Fruit fly (Drosophila melanogaster): ENCODE results near the gene Rlip.
A peak's percentile ranks its signal among the peaks of the same experiment; 100 is the strongest.

Rlip gene

DNA sequence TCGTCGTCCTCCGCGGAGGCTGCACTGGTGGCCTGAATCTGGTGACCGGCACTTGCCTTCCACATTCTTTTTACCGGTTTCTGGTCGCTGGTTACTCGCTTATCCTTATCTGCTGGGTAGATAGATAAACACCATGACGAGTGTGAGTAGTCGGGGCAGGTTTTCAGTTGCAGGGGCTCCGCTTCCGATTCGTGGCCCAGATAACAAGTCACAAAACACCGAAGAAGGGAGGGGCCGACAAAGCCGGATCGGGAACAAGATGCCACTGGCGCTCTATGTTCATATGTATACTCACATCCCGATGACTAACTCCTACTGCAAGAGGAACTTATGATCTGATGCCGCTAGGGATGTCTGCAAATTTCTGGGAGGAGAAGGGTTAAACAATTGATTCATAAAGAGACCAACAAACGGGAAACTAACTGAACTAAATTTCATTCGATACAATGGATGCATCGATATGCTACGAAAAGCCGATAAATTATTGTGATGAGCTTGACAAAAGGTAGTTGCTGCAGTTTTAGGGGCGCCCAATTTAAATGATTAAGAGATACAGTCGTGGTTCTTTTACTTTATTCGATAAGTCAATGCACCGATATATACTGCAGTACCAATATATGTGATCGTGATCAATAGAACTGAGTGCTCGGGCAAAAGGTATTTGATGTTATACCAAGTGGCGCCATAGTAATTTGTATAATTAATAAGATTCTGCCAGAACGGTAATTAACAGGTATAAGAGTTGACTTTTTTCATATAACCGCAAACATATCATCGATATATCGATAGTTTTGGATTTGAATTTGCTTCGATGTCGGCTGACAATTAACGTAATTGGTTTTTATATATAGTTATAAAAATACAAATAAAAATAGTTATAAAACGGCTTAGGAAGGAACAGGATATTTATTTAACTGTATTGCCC is 46.8 kb downstream of the Rlip start, which contains the start of gene Cortactin (continued):
- TF ChIP-seq HmgD (GFP tag; optimal IDR thresholded peaks at IDR 0.05) (peak; percentile 52), CG12155 (GFP tag; optimal IDR thresholded peaks at IDR 0.05) (peak; percentile 57), chm (GFP tag; IDR thresholded peaks at IDR 0.05) (peak; percentile 34; the same call in 1 of the 2 replicates), Bgb (GFP tag; IDR thresholded peaks at IDR 0.05; ENCODE audit: partially characterized antibody) (peak; percentile 94), Hr3 (GFP tag; optimal IDR thresholded peaks at IDR 0.05) (peak; percentile 5), bowl (GFP tag; IDR thresholded peaks at IDR 0.05) (no peak), Nf-YC (tag; optimal IDR thresholded peaks at IDR 0.05) (peak; percentile 58), ara (GFP tag; IDR thresholded peaks at IDR 0.05) (no peak), CG10267 (tag; optimal IDR thresholded peaks at IDR 0.05) (peak; percentile 33), CG2712 (tag; optimal IDR thresholded peaks at IDR 0.05) (peak; percentile 46), row (GFP tag; IDR thresholded peaks at IDR 0.05) (peak; percentile 58), CG18599 (GFP tag; optimal IDR thresholded peaks at IDR 0.05) (no peak), CG15514 (GFP tag; optimal IDR thresholded peaks at IDR 0.05) (peak; percentile 62), CG17912 (GFP tag; optimal IDR thresholded peaks at IDR 0.05) (peak; percentile 34), lilli (GFP tag; optimal IDR thresholded peaks at IDR 0.05) (no peak), bigmax (GFP tag; optimal IDR thresholded peaks at IDR 0.05) (peak; percentile 4), CG18764 (GFP tag; optimal IDR thresholded peaks at IDR 0.05) (no peak), CG4617 (GFP tag; optimal IDR thresholded peaks at IDR 0.05; ENCODE audit: borderline replicate concordance) (peak; percentile 61), tll (GFP tag; optimal IDR thresholded peaks at IDR 0.05) (peak in 1 of 2 experiments; percentile 37), MESR4 (GFP tag; optimal IDR thresholded peaks at IDR 0.05) (peak; percentile 90), gfzf (GFP tag; optimal IDR thresholded peaks at IDR 0.05) (peak; percentile 63), Eip74EF (GFP tag; optimal IDR thresholded peaks at IDR 0.05) (peak in 1 of 2 experiments; percentile 9), zen2 (GFP tag; IDR thresholded peaks at IDR 0.05; ENCODE audit: partially characterized antibody) (peak; percentile 93), CG18619 (GFP tag; optimal IDR thresholded peaks at IDR 0.05) (no peak), CG13123 (GFP tag; optimal IDR thresholded peaks at IDR 0.05) (no peak), Scr (GFP tag; IDR thresholded peaks at IDR 0.05; ENCODE audit: partially characterized antibody) (peak; percentile 87), tna (GFP tag; IDR thresholded peaks at IDR 0.05; ENCODE audit: partially characterized antibody) (peak; percentile 91), mirr (GFP tag; optimal IDR thresholded peaks at IDR 0.05) (peak; percentile 9), Optix (GFP tag; IDR thresholded peaks at IDR 0.05) (no peak), CG14710 (tag; optimal IDR thresholded peaks at IDR 0.05) (peak; percentile 11), CG31224 (GFP tag; IDR thresholded peaks at IDR 0.05) (no peak), rib (GFP tag; IDR thresholded peaks at IDR 0.05) (0 out of 2 replicates have a peak, but pooled peaks have one; percentile 15), pho (GFP tag; optimal IDR thresholded peaks at IDR 0.05) (no peak), CG3847 (GFP tag; IDR thresholded peaks at IDR 0.05) (peak; percentile 25; the same call in 1 of the 2 replicates), Lhr (GFP tag; optimal IDR thresholded peaks at IDR 0.05) (peak; percentile 9), grn (GFP tag; optimal IDR thresholded peaks at IDR 0.05) (peak; percentile 95), CG11560 (tag; IDR thresholded peaks at IDR 0.05) (peak; percentile 100), amos (GFP tag; IDR thresholded peaks at IDR 0.05; ENCODE audit: partially characterized antibody) (peak; percentile 95), CG9876 (GFP tag; optimal IDR thresholded peaks at IDR 0.05) (no peak), jigr1 (GFP tag; IDR thresholded peaks at IDR 0.05) (no peak), CG1603 (tag; optimal IDR thresholded peaks at IDR 0.05) (peak; percentile 72), CG30020 (tag; optimal IDR thresholded peaks at IDR 0.05) (peak; percentile 13), CG34224 (GFP tag; IDR thresholded peaks at IDR 0.05; ENCODE audit: partially characterized antibody) (peak; percentile 88), CG18011 (GFP tag; optimal IDR thresholded peaks at IDR 0.05) (peak; percentile 98), B-H2 (GFP tag; optimal IDR thresholded peaks at IDR 0.05) (peak; percentile 48), NFAT (GFP tag; IDR thresholded peaks at IDR 0.05) (peak; percentile 40; the same call in 1 of the 2 replicates), pzg (GFP tag; optimal IDR thresholded peaks at IDR 0.05) (peak; percentile 94)
